Fruit fly (Drosophila melanogaster) whole organism, embryonic: Measurements from ENCODE around the gene CG4953.
A peak's percentile ranks its signal among the peaks of the same experiment; 100 is the strongest.

Experiments
- Ada2b ChIP-seq: fragments of 200-800 bp; sonication (Bioruptor generic); IDR thresholded peaks from 2 replicates; pipeline ENCODE4 v1.3.6; 2022; ENCODE audit warnings: missing biosample characterization, missing genetic modification characterization
- Awh ChIP-seq: fragments of 200-800 bp; sonication (Bioruptor generic); IDR thresholded peaks from 2 replicates; pipeline ENCODE4, ENCODE4 v1.3.6; 2022; ENCODE audit warnings: missing biosample characterization, missing genetic modification characterization
- CG10321 ChIP-seq: fragments of 200-800 bp; sonication (Bioruptor generic); IDR thresholded peaks from 2 replicates; pipeline ENCODE4 v1.3.6; 2022; ENCODE audit warnings: missing biosample characterization, missing genetic modification characterization
- CG10654 ChIP-seq: fragments of 200-800 bp; sonication (Bioruptor generic); optimal IDR thresholded peaks from 2 replicates; lab custom pipeline; 2016; ENCODE audit warnings: missing biosample characterization, missing genetic modification characterization
- CG11504 ChIP-seq: fragments of 200-800 bp; sonication (Bioruptor generic); optimal IDR thresholded peaks from 3 replicates; lab custom pipeline; 2019; ENCODE audit warnings: missing biosample characterization, mild to moderate bottlenecking, missing genetic modification characterization, moderate library complexity
- CG12299 ChIP-seq: fragments of 200-800 bp; sonication (Bioruptor generic); optimal IDR thresholded peaks from 2 replicates; lab custom pipeline; 2018; ENCODE audit warnings: missing biosample characterization, mild to moderate bottlenecking, missing genetic modification characterization
- CG12659 ChIP-seq: fragments of 200-800 bp; sonication (Bioruptor generic); optimal IDR thresholded peaks from 3 replicates; lab custom pipeline; 2017; ENCODE audit warnings: mild to moderate bottlenecking, missing biosample characterization, missing genetic modification reagents, missing genetic modification characterization
- CG12744 ChIP-seq: fragments of 200-800 bp; sonication (Bioruptor generic); optimal IDR thresholded peaks from 2 replicates; lab custom pipeline; 2016; ENCODE audit warnings: missing biosample characterization, missing genetic modification characterization
- CG13424 ChIP-seq: fragments of 200-800 bp; sonication (Bioruptor generic); optimal IDR thresholded peaks from 2 replicates; lab custom pipeline; 2019; ENCODE audit warnings: missing biosample characterization, mild to moderate bottlenecking, missing genetic modification characterization, moderate library complexity
- CG14860 ChIP-seq: fragments of 200-800 bp; sonication (Bioruptor generic); IDR thresholded peaks from 3 replicates; pipeline ENCODE4 v1.3.6; 2022; ENCODE audit warnings: missing biosample characterization, missing genetic modification characterization; ENCODE audit not compliant: partially characterized antibody
- CG15696 ChIP-seq: fragments of 200-800 bp; sonication (Bioruptor generic); optimal IDR thresholded peaks from 2 replicates; lab custom pipeline; 2019; ENCODE audit warnings: missing biosample characterization, mild to moderate bottlenecking, missing genetic modification characterization, moderate library complexity
- CG1832 ChIP-seq: fragments of 200-800 bp; sonication (Bioruptor generic); optimal IDR thresholded peaks from 2 replicates; lab custom pipeline; 2017; ENCODE audit warnings: missing biosample characterization, mild to moderate bottlenecking, missing genetic modification characterization, inconsistent platforms
- CG2712 ChIP-seq: fragments of 200-800 bp; optimal IDR thresholded peaks from 3 replicates; lab custom pipeline; 2019; ENCODE audit warnings: missing biosample characterization, mild to moderate bottlenecking, missing genetic modification characterization, moderate library complexity
- CG31365 ChIP-seq: fragments of 200-800 bp; sonication (Bioruptor generic); optimal IDR thresholded peaks from 2 replicates; lab custom pipeline; 2018; ENCODE audit warnings: missing biosample characterization, mild to moderate bottlenecking, missing genetic modification characterization
- CG6654 ChIP-seq: fragments of 200-800 bp; sonication (Bioruptor generic); optimal IDR thresholded peaks from 2 replicates; lab custom pipeline; 2017; ENCODE audit warnings: missing biosample characterization, mild to moderate bottlenecking, missing genetic modification characterization
- CG7357 ChIP-seq: fragments of 200-800 bp; sonication (Bioruptor generic); IDR thresholded peaks from 3 replicates; pipeline ENCODE4 v1.3.6; 2022; ENCODE audit warnings: missing biosample characterization, missing genetic modification characterization
- CG7963 ChIP-seq: fragments of 200-800 bp; sonication (Bioruptor generic); IDR thresholded peaks from 3 replicates; pipeline ENCODE4 v1.3.6; 2022; ENCODE audit warnings: missing biosample characterization, missing genetic modification characterization; ENCODE audit not compliant: partially characterized antibody
- CG8765 ChIP-seq: fragments of 200-800 bp; sonication (Bioruptor generic); IDR thresholded peaks from 2 replicates; pipeline ENCODE4 v1.3.6; 2022; ENCODE audit warnings: missing biosample characterization, missing genetic modification characterization
- CG8944 ChIP-seq: fragments of 200-800 bp; sonication (Bioruptor generic); optimal IDR thresholded peaks from 3 replicates; lab custom pipeline; 2016; ENCODE audit warnings: missing biosample characterization, missing genetic modification characterization
- Dip2 ChIP-seq: fragments of 200-800 bp; sonication (Bioruptor generic); IDR thresholded peaks from 2 replicates; pipeline ENCODE4 v1.3.6; 2022; ENCODE audit warnings: missing biosample characterization, missing genetic modification characterization
- Dll ChIP-seq: fragments of 200-800 bp; sonication (Bioruptor generic); IDR thresholded peaks from 4 replicates; pipeline ENCODE4 v1.3.6; 2022; ENCODE audit warnings: missing biosample characterization, missing genetic modification characterization; ENCODE audit not compliant: partially characterized antibody
- GATAe ChIP-seq: fragments of 200-800 bp; sonication (Bioruptor generic); conservative IDR thresholded peaks from 2 replicates; pipeline ENCODE4 v1.3.6; 2022; ENCODE audit warnings: missing biosample characterization, missing genetic modification characterization
- HLH4C ChIP-seq: fragments of 200-800 bp; sonication (Bioruptor generic); IDR thresholded peaks from 3 replicates; pipeline ENCODE4 v1.3.6; 2022; ENCODE audit warnings: missing biosample characterization, missing genetic modification characterization; ENCODE audit not compliant: partially characterized antibody
- HmgZ ChIP-seq: fragments of 200-800 bp; sonication (Bioruptor generic); optimal IDR thresholded peaks from 2 replicates; lab custom pipeline; 2018; ENCODE audit warnings: missing biosample characterization, mild to moderate bottlenecking, missing genetic modification characterization
- Hmr ChIP-seq: fragments of 200-800 bp; sonication (Bioruptor generic); optimal IDR thresholded peaks from 3 replicates; lab custom pipeline; 2017; ENCODE audit warnings: mild to moderate bottlenecking, missing biosample characterization, missing genetic modification reagents, missing genetic modification characterization
- Mad ChIP-seq: fragments of 200-800 bp; sonication (Bioruptor generic); optimal IDR thresholded peaks from 2 replicates; lab custom pipeline; 2016; ENCODE audit warnings: missing biosample characterization, missing genetic modification characterization
- NK7.1 ChIP-seq: fragments of 200-800 bp; sonication (Bioruptor generic); optimal IDR thresholded peaks from 3 replicates; lab custom pipeline; 2016; ENCODE audit warnings: missing biosample characterization, missing genetic modification characterization
- Neu2 ChIP-seq: fragments of 200-800 bp; sonication (Bioruptor generic); optimal IDR thresholded peaks from 3 replicates; lab custom pipeline; 2016; ENCODE audit warnings: missing biosample characterization, missing genetic modification characterization, borderline replicate concordance
- NfI ChIP-seq: fragments of 200-800 bp; sonication (Bioruptor generic); optimal IDR thresholded peaks from 3 replicates; lab custom pipeline; 2018; ENCODE audit warnings: missing biosample characterization, mild to moderate bottlenecking, missing genetic modification characterization, moderate library complexity
- Scr ChIP-seq: fragments of 200-800 bp; sonication (Bioruptor generic); IDR thresholded peaks from 2 replicates; pipeline ENCODE4 v1.3.6; 2022; ENCODE audit warnings: missing biosample characterization, missing genetic modification characterization; ENCODE audit not compliant: partially characterized antibody
- Xbp1 ChIP-seq: fragments of 200-800 bp; sonication (Bioruptor generic); optimal IDR thresholded peaks from 3 replicates; lab custom pipeline; 2016; ENCODE audit warnings: missing biosample characterization, mild to moderate bottlenecking, missing genetic modification characterization
- amos ChIP-seq: fragments of 200-800 bp; sonication (Bioruptor generic); IDR thresholded peaks from 2 replicates; pipeline ENCODE4 v1.3.6; 2022; ENCODE audit warnings: missing biosample characterization, missing genetic modification characterization; ENCODE audit not compliant: partially characterized antibody
- bbx ChIP-seq: fragments of 200-800 bp; sonication (Bioruptor generic); IDR thresholded peaks from 2 replicates; pipeline ENCODE4 v1.3.6; 2022; ENCODE audit warnings: missing biosample characterization, missing genetic modification characterization; ENCODE audit not compliant: partially characterized antibody
- bowl ChIP-seq: fragments of 200-800 bp; sonication (Bioruptor generic); IDR thresholded peaks from 2 replicates; pipeline ENCODE4 v1.3.6; 2022; ENCODE audit warnings: missing biosample characterization, missing genetic modification characterization
- cwo ChIP-seq: fragments of 200-800 bp; sonication (Bioruptor generic); optimal IDR thresholded peaks from 3 replicates; lab custom pipeline; 2017; ENCODE audit warnings: missing biosample characterization, missing genetic modification characterization, mild to moderate bottlenecking, moderate library complexity, missing genetic modification reagents
- dm ChIP-seq: fragments of 200-800 bp; sonication (Bioruptor generic); optimal IDR thresholded peaks from 3 replicates; lab custom pipeline; 2016; ENCODE audit warnings: missing biosample characterization, missing genetic modification characterization
- dmrt11E ChIP-seq: fragments of 200-800 bp; sonication (Bioruptor generic); optimal IDR thresholded peaks from 3 replicates; lab custom pipeline; 2018; ENCODE audit warnings: missing biosample characterization, mild to moderate bottlenecking, missing genetic modification characterization, moderate library complexity
- dmrt99B ChIP-seq: fragments of 200-800 bp; sonication (Bioruptor generic); optimal IDR thresholded peaks from 2 replicates; lab custom pipeline; 2018; ENCODE audit warnings: missing biosample characterization, mild to moderate bottlenecking, missing genetic modification characterization, moderate library complexity
- exex ChIP-seq: fragments of 200-800 bp; sonication (Bioruptor generic); optimal IDR thresholded peaks from 4 replicates; lab custom pipeline; 2018; ENCODE audit warnings: missing biosample characterization, mild to moderate bottlenecking, missing genetic modification characterization, moderate library complexity
- mld ChIP-seq: fragments of 200-800 bp; sonication (Bioruptor generic); IDR thresholded peaks from 3 replicates; pipeline ENCODE4 v1.3.6; 2022; ENCODE audit warnings: missing biosample characterization, missing genetic modification characterization; ENCODE audit not compliant: partially characterized antibody
- nmo ChIP-seq: fragments of 200-800 bp; sonication (Bioruptor generic); optimal IDR thresholded peaks from 2 replicates; lab custom pipeline; 2018; ENCODE audit warnings: missing biosample characterization, mild to moderate bottlenecking, missing genetic modification characterization, moderate library complexity
- nom ChIP-seq: fragments of 200-800 bp; sonication (Bioruptor generic); optimal IDR thresholded peaks from 2 replicates; lab custom pipeline; 2017; ENCODE audit warnings: missing biosample characterization, missing genetic modification characterization, mild to moderate bottlenecking, moderate library complexity, missing genetic modification reagents
- pzg ChIP-seq: fragments of 200-800 bp; sonication (Bioruptor generic); optimal IDR thresholded peaks from 3 replicates; lab custom pipeline; 2018; ENCODE audit warnings: missing biosample characterization, mild to moderate bottlenecking, missing genetic modification characterization, moderate library complexity
- sna ChIP-seq: fragments of 200-800 bp; sonication (Bioruptor generic); IDR thresholded peaks from 2 replicates; pipeline ENCODE4 v1.3.6; 2022; ENCODE audit warnings: missing biosample characterization, missing genetic modification characterization; ENCODE audit not compliant: partially characterized antibody
- stwl ChIP-seq: fragments of 200-800 bp; sonication (Bioruptor generic); optimal IDR thresholded peaks from 3 replicates; lab custom pipeline; 2018; ENCODE audit warnings: missing biosample characterization, mild to moderate bottlenecking, missing genetic modification characterization, moderate library complexity
- tna ChIP-seq: fragments of 200-800 bp; sonication (Bioruptor generic); IDR thresholded peaks from 2 replicates; pipeline ENCODE4 v1.3.6; 2022; ENCODE audit warnings: missing biosample characterization, missing genetic modification characterization; ENCODE audit not compliant: partially characterized antibody
- unc-4 ChIP-seq: fragments of 200-800 bp; sonication (Bioruptor generic); IDR thresholded peaks from 2 replicates; pipeline ENCODE4 v1.3.6; 2022; ENCODE audit warnings: missing biosample characterization, missing genetic modification characterization; ENCODE audit not compliant: partially characterized antibody
- vnd ChIP-seq: fragments of 200-800 bp; sonication (Bioruptor generic); IDR thresholded peaks from 3 replicates; pipeline ENCODE4 v1.3.6; 2022; ENCODE audit warnings: missing biosample characterization, missing genetic modification characterization; ENCODE audit not compliant: partially characterized antibody
- wek ChIP-seq: fragments of 200-800 bp; sonication (Bioruptor generic); optimal IDR thresholded peaks from 3 replicates; lab custom pipeline; 2018; ENCODE audit warnings: missing biosample characterization, mild to moderate bottlenecking, missing genetic modification characterization, moderate library complexity

Gene CG4953

dm6 chr2L:10277362-10277761, 10.9 kb downstream of the CG4953 start (continued):
- TF ChIP-seq CG12744 (GFP tag; lab: Kevin White, UChicago) (no peak), CG6654 (GFP tag; lab: Kevin White, UChicago) (no peak), sna (GFP tag; lab: Robert Waterston, UW) (peak; percentile 79), CG10321 (GFP tag; lab: Robert Waterston, UW) (no peak), unc-4 (peak; percentile 75), dm (GFP tag; lab: Kevin White, UChicago) (no peak), NfI (no peak), Mad (GFP tag; lab: Kevin White, UChicago) (no peak), CG12299 (tag; lab: Kevin White, UChicago) (peak; percentile 38), Xbp1 (GFP tag; lab: Kevin White, UChicago) (no peak), CG7963 (GFP tag; lab: Robert Waterston, UW) (peak; percentile 84), amos (peak; percentile 96), Ada2b (GFP tag; lab: Robert Waterston, UW) (no peak), Awh (GFP tag; lab: Robert Waterston, UW) (no peak), CG11504 (tag; lab: Kevin White, UChicago) (no peak), cwo (GFP tag; lab: Kevin White, UChicago) (no peak), exex (tag; lab: Kevin White, UChicago) (no peak), Dip2 (GFP tag; lab: Robert Waterston, UW) (no peak), mld (GFP tag; lab: Robert Waterston, UW) (peak; percentile 90), vnd (peak; percentile 88), GATAe (GFP tag; lab: Robert Waterston, UW) (no peak), Scr (GFP tag; lab: Robert Waterston, UW) (peak; percentile 89), CG13424 (tag; lab: Kevin White, UChicago) (peak; percentile 7), Hmr (GFP tag; lab: Kevin White, UChicago) (no peak), bbx (GFP tag; lab: Robert Waterston, UW) (peak; percentile 96), tna (GFP tag; lab: Robert Waterston, UW) (peak; percentile 89), CG15696 (tag; lab: Kevin White, UChicago) (no peak), CG7357 (peak; percentile 93), CG8944 (GFP tag; lab: Kevin White, UChicago) (no peak), dmrt99B (no peak), nmo (peak; percentile 16), CG14860 (peak; percentile 85), HmgZ (tag; lab: Kevin White, UChicago) (peak; percentile 7), Dll (GFP tag; lab: Robert Waterston, UW) (peak; percentile 81), wek (GFP tag; lab: Kevin White, UChicago) (no peak), CG31365 (tag; lab: Kevin White, UChicago) (no peak), stwl (tag; lab: Kevin White, UChicago) (peak; percentile 59), CG10654 (GFP tag; lab: Kevin White, UChicago) (no peak), CG12659 (GFP tag; lab: Kevin White, UChicago) (peak; percentile 70), CG1832 (GFP tag; lab: Kevin White, UChicago) (no peak), bowl (GFP tag; lab: Robert Waterston, UW) (no peak), dmrt11E (tag; lab: Kevin White, UChicago) (no peak), CG2712 (tag; lab: Kevin White, UChicago) (peak; percentile 32), HLH4C (GFP tag; lab: Robert Waterston, UW) (peak; percentile 87), NK7.1 (GFP tag; lab: Kevin White, UChicago) (no peak), nom (GFP tag; lab: Kevin White, UChicago) (no peak), Neu2 (GFP tag; lab: Kevin White, UChicago) (no peak), pzg (GFP tag; lab: Kevin White, UChicago) (peak; percentile 75), CG8765 (GFP tag; lab: Robert Waterston, UW) (no peak)
